Worm (Caenorhabditis elegans) whole organism, late embryonic: ENCODE measurements around the gene tkr-1.
"Not testable (repeated sequence)": the region's sequence is repeated elsewhere in the genome, so short reads cannot be mapped to it uniquely, and the experiment has no call there.

ENCODE experiments used
- elt-2 ChIP-seq: sonication (generic microtip); optimal IDR thresholded peaks from 2 replicates; lab custom pipeline; 2016; ENCODE audit warnings: missing genetic modification reagents, missing genetic modification characterization, missing compliant biosample characterization
- fkh-10 ChIP-seq: fragments of 150-350 bp; optimal IDR thresholded peaks from 2 replicates; lab custom pipeline; 2014; ENCODE audit warnings: missing biosample characterization, missing genetic modification reagents, missing genetic modification characterization
- rnt-1 ChIP-seq: sonication (generic microtip); optimal IDR thresholded peaks from 2 replicates; lab custom pipeline; 2016; ENCODE audit warnings: missing genetic modification characterization, missing compliant biosample characterization
- tbx-2 ChIP-seq: sonication (generic microtip); optimal IDR thresholded peaks from 2 replicates; lab custom pipeline; 2016; ENCODE audit warnings: missing genetic modification characterization, missing compliant biosample characterization

- TF ChIP-seq rnt-1 (tag; lab: Kevin White, UChicago); tbx-2; fkh-10; elt-2 (tag; lab: Kevin White, UChicago): not testable (repeated sequence)
Measured at ce11 chrIII:9420231-9420630, 36.6 kb downstream of the tkr-1 start, which contains the start of gene T26G10.4.
